Worm (Caenorhabditis elegans) whole organism, L4/young adult: ENCODE measurements around the gene R02D5.1.

Source experiments
- W03F9.2 ChIP-seq: fragments of 150-350 bp; optimal IDR thresholded peaks from 2 replicates; lab custom pipeline; 2014; ENCODE audit warnings: missing biosample characterization, missing genetic modification characterization
- dao-5 ChIP-seq: sonication (generic microtip); optimal IDR thresholded peaks from 2 replicates; lab custom pipeline; 2016; ENCODE audit warnings: missing genotype, missing genetic modification characterization, moderate library complexity, missing compliant biosample characterization
- him-1 ChIP-seq: sonication (generic microtip); optimal IDR thresholded peaks from 2 replicates; lab custom pipeline; 2016; ENCODE audit warnings: missing genotype, missing genetic modification reagents, missing genetic modification characterization, missing compliant biosample characterization

R02D5.1 gene

DNA sequence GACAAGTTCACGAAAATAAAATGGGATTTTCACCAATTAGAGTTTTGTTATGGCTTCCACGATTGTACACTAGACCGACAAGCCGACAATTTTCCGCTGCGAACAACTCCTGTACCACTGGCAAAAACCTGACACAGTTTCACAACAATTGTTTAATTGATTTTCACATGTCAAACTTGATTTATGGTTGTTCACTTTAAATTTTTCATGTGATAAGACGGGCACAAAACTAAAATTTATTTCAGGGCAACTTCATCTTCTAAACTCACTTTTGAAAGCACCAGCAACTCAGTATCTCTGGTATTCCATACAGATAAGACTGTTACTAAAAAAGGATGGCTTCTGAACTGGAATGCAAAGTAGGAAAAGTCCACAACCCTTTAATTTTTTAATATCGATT is 26.6 kb upstream of the R02D5.1 start, which contains the start of gene R02D5.7:
Gene R02D5.7, minus strand, starts transcription at position 101 of the 400 bp plus-strand sequence.
- TF ChIP-seq him-1 (tag; lab: Kevin White, UChicago) (no peak), W03F9.2 (tag; lab: Kevin White, UChicago) (no peak), dao-5 (tag; lab: Kevin White, UChicago) (no peak)

DNA sequence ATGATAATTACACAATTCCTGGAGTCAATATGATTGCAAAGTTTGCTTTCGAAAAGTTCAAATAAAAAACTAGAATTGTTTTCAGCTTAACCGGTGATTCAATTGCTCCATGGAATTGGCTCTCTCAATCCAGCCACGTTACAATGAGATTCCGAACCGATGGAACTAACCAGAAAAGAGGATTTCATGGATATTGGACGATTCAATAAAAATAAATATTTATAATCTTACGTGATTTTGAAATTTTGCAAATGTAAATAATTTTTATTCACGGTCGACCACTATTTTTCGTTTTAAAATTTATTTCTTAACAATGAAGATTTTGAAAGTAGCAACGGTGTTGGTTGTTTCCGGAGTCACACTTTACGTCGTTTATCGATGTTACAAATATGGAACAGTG is 26.1 kb upstream of the R02D5.1 start, which contains the start of gene R02D5.10:
Gene R02D5.10, plus strand, starts transcription at position 301 of the 400 bp plus-strand sequence.
- TF ChIP-seq him-1 (tag; lab: Kevin White, UChicago): no peak
- no peak for TF ChIP-seq W03F9.2 (tag; lab: Kevin White, UChicago)
- TF ChIP-seq dao-5 (tag; lab: Kevin White, UChicago): no peak

DNA sequence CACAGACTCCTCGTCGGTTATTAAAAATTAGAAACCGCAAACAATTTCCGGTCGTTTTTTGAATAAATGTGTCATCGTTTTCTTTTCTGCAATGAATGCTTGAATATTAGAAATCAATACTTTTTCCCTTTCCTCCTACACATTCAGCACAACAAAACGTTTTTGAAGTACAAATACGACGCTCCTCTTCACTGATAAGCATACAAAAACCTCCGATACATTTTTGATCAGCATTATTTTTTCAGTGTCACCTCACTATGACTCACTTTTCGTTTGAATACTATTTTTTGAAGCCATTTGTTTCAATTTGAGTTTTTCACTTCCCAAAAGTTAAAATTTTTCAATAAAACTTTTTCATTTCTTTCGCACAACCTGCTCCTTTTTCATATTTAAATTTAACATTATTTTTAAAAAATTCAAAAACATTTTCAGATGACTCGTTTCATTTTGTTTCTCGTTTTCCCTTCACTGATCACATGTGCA is 25.3 kb upstream of the R02D5.1 start, which contains the start of gene R02D5.3:
Gene R02D5.3, plus strand, starts transcription at position 433 of the 483 bp plus-strand sequence.
- TF ChIP-seq him-1 (tag; lab: Kevin White, UChicago) (no peak), dao-5 (tag; lab: Kevin White, UChicago) (no peak), W03F9.2 (tag; lab: Kevin White, UChicago) (no peak)

DNA sequence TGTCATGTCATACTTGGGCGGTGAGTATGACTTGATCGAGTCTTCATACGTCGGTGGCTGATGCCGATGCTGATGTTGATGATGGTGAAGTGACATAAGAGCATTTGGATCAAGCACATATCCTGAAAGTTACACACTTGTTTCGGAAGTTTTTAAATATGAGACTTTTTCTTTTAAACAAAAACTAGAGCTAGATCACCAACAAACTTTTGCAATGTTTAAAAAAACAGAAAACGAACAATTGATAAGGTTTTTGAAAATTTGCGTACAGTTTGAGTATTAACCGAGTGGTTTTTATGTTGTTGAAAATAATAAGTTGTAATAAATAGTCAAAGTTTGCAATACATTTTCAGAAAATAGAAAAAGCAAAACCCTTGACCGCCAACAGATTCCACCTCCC is 23.5 kb upstream of the R02D5.1 start, which contains the start of gene R02D5.4:
Gene R02D5.4, minus strand, starts transcription at position 101 of the 400 bp plus-strand sequence.
- TF ChIP-seq dao-5 (tag; lab: Kevin White, UChicago): no peak
- TF ChIP-seq him-1 (tag; lab: Kevin White, UChicago): no peak
- no peak for TF ChIP-seq W03F9.2 (tag; lab: Kevin White, UChicago)

DNA sequence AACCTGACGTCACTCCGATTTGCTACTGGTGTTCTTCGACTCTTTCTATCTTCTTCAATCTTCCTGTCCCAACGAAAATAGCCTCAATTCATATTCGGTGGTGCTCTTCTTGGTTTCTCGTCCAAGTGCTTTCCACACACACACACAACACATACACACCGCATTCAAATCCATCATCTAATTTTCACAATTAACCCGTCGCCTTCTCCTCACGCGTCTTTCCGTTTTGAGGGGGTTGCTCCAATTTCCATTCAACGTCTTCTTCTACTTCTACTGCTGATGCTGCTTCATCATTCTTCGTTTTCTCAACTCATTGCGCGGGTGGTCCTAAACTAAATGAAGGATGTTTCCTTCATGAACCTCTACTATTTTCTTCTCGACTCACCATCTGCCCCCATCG is 17.0 kb upstream of the R02D5.1 start:
- TF ChIP-seq W03F9.2 (tag; lab: Kevin White, UChicago) (no peak), him-1 (tag; lab: Kevin White, UChicago) (no peak), dao-5 (tag; lab: Kevin White, UChicago) (no peak)

DNA sequence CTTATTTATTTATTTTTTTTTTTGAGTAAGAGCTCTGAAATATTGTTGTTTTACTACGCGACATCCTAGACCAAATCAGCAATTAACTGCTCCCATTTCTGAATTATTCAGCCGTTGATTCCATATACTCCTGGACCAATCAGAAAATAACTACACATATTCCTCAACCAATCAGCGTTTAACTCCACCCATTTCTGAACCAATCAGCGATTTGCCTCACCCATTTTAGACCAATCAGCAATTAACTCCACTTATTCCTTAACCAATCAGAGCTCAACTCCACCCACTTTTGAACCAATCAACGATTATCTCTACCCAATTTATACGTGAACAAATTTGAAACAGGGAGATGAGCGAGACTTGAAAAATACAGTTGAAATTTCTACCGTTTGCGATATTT is 14.4 kb upstream of the R02D5.1 start:
- TF ChIP-seq dao-5 (tag; lab: Kevin White, UChicago) (no peak), him-1 (tag; lab: Kevin White, UChicago) (no peak), W03F9.2 (tag; lab: Kevin White, UChicago) (no peak)

DNA sequence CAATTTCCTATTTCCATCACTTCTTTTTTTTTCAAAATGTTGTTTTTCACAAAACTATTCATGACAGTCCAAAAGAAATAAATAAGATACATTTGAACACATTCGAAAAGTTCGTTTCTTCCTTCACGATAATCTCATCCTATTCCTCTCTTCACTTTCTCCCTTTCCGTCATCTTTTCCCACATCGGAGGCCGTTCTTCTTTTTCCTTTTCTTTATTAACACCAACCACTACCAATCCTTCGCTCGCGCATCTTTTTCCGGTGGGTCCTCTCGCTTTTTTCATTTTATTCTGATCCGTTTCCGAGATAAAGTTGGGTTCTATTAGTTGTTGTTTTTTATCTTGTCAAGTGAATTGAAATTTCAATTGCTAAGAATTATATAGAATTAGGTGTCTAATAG is 12.6 kb upstream of the R02D5.1 start:
- TF ChIP-seq him-1 (tag; lab: Kevin White, UChicago) (no peak), W03F9.2 (tag; lab: Kevin White, UChicago) (no peak), dao-5 (tag; lab: Kevin White, UChicago) (no peak)

DNA sequence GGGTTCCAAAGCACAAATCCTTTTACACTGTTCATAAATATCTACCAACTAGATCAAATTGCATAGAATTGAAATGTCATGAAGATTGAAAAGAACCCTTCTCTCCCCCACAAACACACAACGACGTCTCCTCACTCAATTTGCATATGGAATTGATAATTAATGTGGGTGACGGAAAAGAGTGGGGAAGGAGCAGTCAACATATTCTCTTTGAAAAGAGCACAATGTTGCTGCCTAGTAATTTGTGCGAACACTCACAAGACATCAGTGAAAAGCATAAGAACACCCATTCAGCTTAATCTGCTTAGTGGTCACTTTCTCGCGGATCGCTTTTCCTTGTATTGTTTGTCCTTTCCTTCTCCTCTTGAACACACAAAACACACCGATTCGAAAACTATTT is 11.6 kb upstream of the R02D5.1 start:
- no peak for TF ChIP-seq W03F9.2 (tag; lab: Kevin White, UChicago)
- no peak for TF ChIP-seq him-1 (tag; lab: Kevin White, UChicago)
- TF ChIP-seq dao-5 (tag; lab: Kevin White, UChicago): no peak

DNA sequence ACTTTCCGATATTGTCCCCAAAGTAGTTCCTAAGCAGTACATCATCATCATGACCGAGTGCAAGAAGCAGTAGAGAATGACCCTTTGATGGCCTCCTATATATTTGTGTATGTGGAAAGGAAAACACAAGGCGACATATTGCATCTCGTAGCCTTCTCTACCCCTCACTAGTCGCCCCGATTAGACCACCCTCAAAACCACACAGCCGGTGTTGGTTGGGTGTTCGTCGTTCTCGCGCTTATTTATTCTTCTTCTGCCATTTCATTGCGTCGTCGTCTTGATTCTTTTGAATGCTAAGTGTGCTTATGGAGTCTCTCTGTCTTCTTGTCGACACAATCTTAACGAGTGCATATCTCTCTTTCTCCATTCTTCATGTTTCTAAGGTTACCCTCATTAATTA is 9.8 kb upstream of the R02D5.1 start:
- TF ChIP-seq W03F9.2 (tag; lab: Kevin White, UChicago): no peak
- no peak for TF ChIP-seq dao-5 (tag; lab: Kevin White, UChicago)
- TF ChIP-seq him-1 (tag; lab: Kevin White, UChicago): no peak

DNA sequence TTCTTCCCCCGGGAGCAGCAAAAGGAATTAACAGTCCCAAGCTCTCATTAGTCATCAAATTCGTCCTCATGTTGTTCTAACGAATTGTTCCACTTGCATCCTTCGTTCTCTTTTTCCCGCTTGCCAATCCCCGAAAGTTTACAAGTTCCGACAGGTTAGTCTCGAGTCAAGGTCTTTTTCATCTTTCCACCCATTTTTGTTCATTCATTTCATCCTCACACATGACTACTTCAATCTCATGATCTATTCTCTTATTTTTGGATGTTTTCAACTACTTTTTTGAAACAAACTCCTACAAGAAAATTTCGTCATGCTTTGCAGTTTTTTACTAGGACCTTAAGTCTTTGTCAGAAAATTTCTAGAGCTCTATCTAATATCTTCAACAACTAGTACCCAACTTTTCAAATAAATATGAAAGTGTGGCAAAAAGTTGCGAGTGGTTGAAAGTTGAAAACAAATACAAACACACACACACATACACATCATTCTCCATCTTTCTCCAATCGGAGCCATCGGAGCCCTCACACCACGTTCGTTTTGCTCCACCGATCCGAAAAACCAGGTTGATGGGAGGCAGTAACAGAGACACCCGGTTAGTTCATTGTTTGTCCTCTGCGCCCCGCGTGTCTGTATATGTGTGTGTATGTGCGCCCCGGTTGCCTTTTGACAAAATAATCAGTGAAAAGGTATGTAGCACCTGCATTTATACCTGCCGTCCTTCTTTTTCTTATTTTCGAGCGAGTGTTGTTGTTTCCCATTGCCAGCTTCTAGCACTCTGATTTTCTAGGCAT is 8.8 kb upstream of the R02D5.1 start:
- no peak for TF ChIP-seq W03F9.2 (tag; lab: Kevin White, UChicago)
- TF ChIP-seq him-1 (tag; lab: Kevin White, UChicago): no peak
- no peak for TF ChIP-seq dao-5 (tag; lab: Kevin White, UChicago)

DNA sequence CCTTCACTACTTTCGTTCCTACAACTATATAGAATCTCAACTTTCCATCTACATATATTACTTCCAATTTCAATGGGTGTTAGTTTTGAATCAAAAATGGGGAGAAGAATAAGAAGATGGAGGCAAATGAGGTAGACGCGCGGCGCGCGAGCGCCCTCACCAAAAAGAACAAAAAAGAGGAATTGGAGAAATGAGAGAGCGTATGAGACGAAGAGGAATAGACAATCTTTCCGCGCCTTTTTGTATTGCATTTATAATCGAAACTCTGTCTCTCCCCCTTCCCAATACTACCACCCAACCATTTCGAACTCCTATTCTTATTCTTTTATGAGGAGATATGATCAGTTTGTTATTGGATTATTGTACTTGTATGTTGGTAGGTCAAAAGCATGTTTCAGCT is 7.5 kb upstream of the R02D5.1 start:
- TF ChIP-seq him-1 (tag; lab: Kevin White, UChicago) (no peak), W03F9.2 (tag; lab: Kevin White, UChicago) (no peak), dao-5 (tag; lab: Kevin White, UChicago) (no peak)

DNA sequence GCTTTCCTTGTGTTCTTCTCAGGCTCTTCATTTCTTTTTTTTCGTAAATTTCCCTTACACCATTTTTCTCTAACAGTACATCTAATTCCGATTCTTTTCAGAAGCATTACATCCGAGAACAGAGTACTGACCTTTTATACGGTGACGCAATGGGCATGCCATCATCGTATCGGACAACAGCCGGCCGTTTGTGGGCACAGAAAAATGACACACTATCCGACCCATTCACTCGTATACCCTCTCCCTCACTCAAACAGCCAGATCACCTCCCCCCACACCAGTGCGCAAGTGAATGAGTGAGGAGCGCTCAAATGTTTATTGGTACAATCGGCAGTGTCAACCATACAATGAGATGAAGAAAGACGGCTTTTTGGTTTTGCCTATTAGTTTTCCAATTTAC is 6.9 kb upstream of the R02D5.1 start, which contains the start of gene R02D5.24:
Gene R02D5.24, plus strand, starts transcription at position 205 of the 400 bp plus-strand sequence.
- TF ChIP-seq dao-5 (tag; lab: Kevin White, UChicago) (no peak), W03F9.2 (tag; lab: Kevin White, UChicago) (no peak), him-1 (tag; lab: Kevin White, UChicago) (no peak)

DNA sequence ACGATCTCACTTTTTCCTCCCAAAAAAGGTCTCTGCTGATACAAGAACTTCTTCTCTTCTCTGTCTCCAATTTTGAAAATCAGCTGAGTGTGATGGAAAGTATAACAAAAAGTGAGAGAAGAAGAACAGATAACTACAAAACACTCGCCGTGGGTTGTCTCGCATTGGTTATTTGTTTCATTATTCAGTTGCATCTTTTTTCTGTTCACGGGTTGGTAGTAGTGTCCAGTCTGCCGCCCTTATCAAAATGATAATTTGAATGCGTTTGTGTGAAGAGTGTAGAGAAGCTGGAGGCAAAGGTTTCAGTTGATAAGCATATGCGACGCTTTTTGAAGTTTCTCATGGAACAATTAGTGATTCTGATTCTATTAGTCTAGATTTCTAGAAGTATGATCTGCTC is 5.0 kb upstream of the R02D5.1 start:
- TF ChIP-seq W03F9.2 (tag; lab: Kevin White, UChicago): no peak
- no peak for TF ChIP-seq him-1 (tag; lab: Kevin White, UChicago)
- TF ChIP-seq dao-5 (tag; lab: Kevin White, UChicago): no peak
